Worm (Caenorhabditis elegans) whole organism, L4/young adult: ENCODE data around the gene clec-134.

ENCODE experiments used
- W03F9.2 ChIP-seq: fragments of 150-350 bp; optimal IDR thresholded peaks from 2 replicates; lab custom pipeline; 2014; ENCODE audit warnings: missing biosample characterization, missing genetic modification characterization
- dao-5 ChIP-seq: sonication (generic microtip); optimal IDR thresholded peaks from 2 replicates; lab custom pipeline; 2016; ENCODE audit warnings: missing genotype, missing genetic modification characterization, moderate library complexity, missing compliant biosample characterization
- him-1 ChIP-seq: sonication (generic microtip); optimal IDR thresholded peaks from 2 replicates; lab custom pipeline; 2016; ENCODE audit warnings: missing genotype, missing genetic modification reagents, missing genetic modification characterization, missing compliant biosample characterization

Gene clec-134

ce11 chrII:3626872-3627271, 47.0 kb downstream of the clec-134 start, which contains the start of gene M151.3:
Gene M151.3 (plus strand): TSS chrII:3627172.
- TF ChIP-seq W03F9.2 (no peak), dao-5 (tag; lab: Kevin White, UChicago) (no peak), him-1 (tag; lab: Kevin White, UChicago) (no peak)

- TF ChIP-seq him-1 (tag; lab: Kevin White, UChicago) (no peak), W03F9.2 (no peak), dao-5 (tag; lab: Kevin White, UChicago) (no peak)
Observed at ce11 chrII:3630810-3631209, 50.9 kb downstream of the clec-134 start, which contains the start of gene M151.2. Gene M151.2 (plus strand): TSS chrII:3631110.
